Fruit fly (Drosophila melanogaster): Measurements from ENCODE around the gene squ.

Gene squ

DNA sequence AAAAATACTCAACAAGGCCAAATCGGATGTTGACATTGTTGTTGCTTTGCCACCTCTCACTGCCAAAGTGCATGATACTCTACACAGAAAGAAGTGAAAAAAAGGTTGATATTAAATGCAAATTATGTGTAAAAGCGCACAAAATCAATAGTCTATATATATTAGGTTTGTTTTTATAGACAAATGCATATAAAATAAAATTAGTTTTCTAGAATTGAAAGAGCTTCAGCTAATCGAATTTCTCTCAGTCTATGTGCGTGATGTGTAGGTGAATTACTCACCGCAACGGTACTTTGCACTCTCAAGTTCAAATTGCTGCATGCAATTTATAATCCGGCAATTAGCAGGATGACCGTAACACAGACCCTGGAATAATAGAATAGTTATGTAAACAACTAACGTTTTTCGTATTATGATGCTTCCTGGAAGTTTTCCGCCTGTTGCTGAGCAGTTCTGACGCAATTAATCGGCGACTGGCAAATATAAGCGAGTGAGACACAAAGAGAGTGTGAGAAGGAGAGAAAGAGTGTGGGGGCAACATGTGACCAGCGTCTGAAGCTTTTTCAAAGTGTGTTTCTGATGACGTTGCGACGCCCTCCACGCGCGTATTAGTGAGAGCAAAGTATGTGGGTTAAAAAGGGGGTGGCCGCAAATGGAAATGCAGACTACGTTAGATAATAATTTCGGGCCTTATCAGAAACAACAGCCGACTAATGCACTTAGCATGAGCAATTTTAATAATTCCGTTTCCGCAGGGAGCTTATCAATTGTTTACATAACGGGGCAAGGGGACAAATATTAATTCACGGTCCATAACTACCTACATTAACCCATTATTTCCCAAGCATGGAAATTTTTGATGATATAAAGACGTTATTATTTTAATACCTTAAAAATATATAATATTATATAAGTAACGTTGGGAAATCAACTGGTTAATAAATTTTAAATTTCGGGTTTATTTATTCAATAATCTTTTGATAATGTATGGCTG lies 41.1 kb downstream of the squ start (continued):
- TF ChIP-seq Lim3 (GFP tag; IDR thresholded peaks at IDR 0.05) (peak; percentile 72), Oli (tag; optimal IDR thresholded peaks at IDR 0.05) (peak; percentile 84), CG18262 (tag; optimal IDR thresholded peaks at IDR 0.05) (peak; percentile 95), Kr (GFP tag; optimal IDR thresholded peaks at IDR 0.05) (no peak), Hey (tag; optimal IDR thresholded peaks at IDR 0.05) (no peak), CG11696 (GFP tag; IDR thresholded peaks at IDR 0.05) (peak; percentile 87), cas (GFP tag; IDR thresholded peaks at IDR 0.05) (peak; percentile 73), da (GFP tag; optimal IDR thresholded peaks at IDR 0.05) (peak; percentile 67), Mrtf (GFP tag; IDR thresholded peaks at IDR 0.05) (peak; percentile 83; the same call in 1 of the 3 replicates), CG34422 (GFP tag; IDR thresholded peaks at IDR 0.05) (peak; percentile 97), cato (GFP tag; optimal IDR thresholded peaks at IDR 0.05; ENCODE audit: borderline replicate concordance) (peak; percentile 79), CG1529 (GFP tag; optimal IDR thresholded peaks at IDR 0.05) (peak; percentile 77), fd64A (GFP tag; optimal IDR thresholded peaks at IDR 0.05) (peak; percentile 77), pho (GFP tag; optimal IDR thresholded peaks at IDR 0.05) (peak; percentile 79), sd (tag; optimal IDR thresholded peaks at IDR 0.05) (peak; percentile 51), CG6654 (GFP tag; optimal IDR thresholded peaks at IDR 0.05) (peak; percentile 76), gt (GFP tag; IDR thresholded peaks at IDR 0.05) (peak; percentile 88), org-1 (GFP tag; optimal IDR thresholded peaks at IDR 0.05) (peak; percentile 59), Dref (GFP tag; IDR thresholded peaks at IDR 0.05) (no peak), CG5180 (GFP tag; optimal IDR thresholded peaks at IDR 0.05) (peak; percentile 82), NC2α (GFP tag; optimal IDR thresholded peaks at IDR 0.05) (peak; percentile 74), Taf1 (GFP tag; IDR thresholded peaks at IDR 0.05) (peak; percentile 86), ci (GFP tag; IDR thresholded peaks at IDR 0.05) (peak; percentile 97), Adf1 (GFP tag; IDR thresholded peaks at IDR 0.05) (peak; percentile 67), ato (GFP tag; IDR thresholded peaks at IDR 0.05; ENCODE audit: partially characterized antibody) (no peak), br (optimal IDR thresholded peaks at IDR 0.05) (no peak), CG12071 (GFP tag; optimal IDR thresholded peaks at IDR 0.05) (peak; percentile 76), ara (GFP tag; IDR thresholded peaks at IDR 0.05) (peak; percentile 96), CG12659 (GFP tag; optimal IDR thresholded peaks at IDR 0.05) (peak; percentile 90), CG32772 (GFP tag; IDR thresholded peaks at IDR 0.05) (peak; percentile 95), Hr78 (GFP tag; optimal IDR thresholded peaks at IDR 0.05) (peak in 1 of 2 experiments; percentile 94), ranshi (GFP tag; IDR thresholded peaks at IDR 0.05) (peak; percentile 92), Bteb2 (GFP tag; optimal IDR thresholded peaks at IDR 0.05) (peak; percentile 75), Fer1 (GFP tag; optimal IDR thresholded peaks at IDR 0.05) (peak; percentile 91), twi (tag; optimal IDR thresholded peaks at IDR 0.05) (peak; percentile 79), CG34224 (GFP tag; IDR thresholded peaks at IDR 0.05; ENCODE audit: partially characterized antibody) (no peak), Xrp1 (GFP tag; IDR thresholded peaks at IDR 0.05) (peak; percentile 98), CG4854 (GFP tag; optimal IDR thresholded peaks at IDR 0.05) (peak; percentile 78), Hsf (GFP tag; optimal IDR thresholded peaks at IDR 0.05) (peak; percentile 85), Deaf1 (tag; optimal IDR thresholded peaks at IDR 0.05) (peak; percentile 29), CG32532 (GFP tag; IDR thresholded peaks at IDR 0.05) (peak; percentile 95), CG4424 (GFP tag; optimal IDR thresholded peaks at IDR 0.05) (peak; percentile 95), zf30C (GFP tag; optimal IDR thresholded peaks at IDR 0.05) (peak; percentile 65), row (GFP tag; IDR thresholded peaks at IDR 0.05) (peak; percentile 93), Myb (GFP tag; optimal IDR thresholded peaks at IDR 0.05) (peak; percentile 14), ssp (GFP tag; IDR thresholded peaks at IDR 0.05) (peak; percentile 88), CG2875 (GFP tag; optimal IDR thresholded peaks at IDR 0.05) (peak; percentile 87), CG12236 (GFP tag; optimal IDR thresholded peaks at IDR 0.05) (peak; percentile 27), CG6791 (GFP tag; IDR thresholded peaks at IDR 0.05; ENCODE audit: partially characterized antibody) (no peak)

Data from whole organism, embryonic.